Fruit fly (Drosophila melanogaster) whole organism, prepupa: Measurements from ENCODE around the gene CG14857.

Source experiments
- CG16779 ChIP-seq: fragments of 200-800 bp; sonication (Bioruptor generic); optimal IDR thresholded peaks from 3 replicates; lab custom pipeline; 2017; ENCODE audit warnings: missing biosample characterization, mild to moderate bottlenecking, missing genetic modification characterization
- CG6792 ChIP-seq: fragments of 200-800 bp; sonication (Bioruptor generic); optimal IDR thresholded peaks from 3 replicates; lab custom pipeline; 2016; ENCODE audit warnings: missing biosample characterization, missing genetic modification characterization
- Sox102F ChIP-seq: fragments of 200-800 bp; sonication (Bioruptor generic); optimal IDR thresholded peaks from 2 replicates; lab custom pipeline; 2016; ENCODE audit warnings: missing biosample characterization, mild to moderate bottlenecking, missing genetic modification characterization
- dsx ChIP-seq: fragments of 200-800 bp; optimal IDR thresholded peaks from 3 replicates; lab custom pipeline; 2019; ENCODE audit warnings: missing biosample characterization, mild to moderate bottlenecking, missing genetic modification characterization, moderate library complexity; ENCODE audit not compliant: poor library complexity, severe bottlenecking
- spab ChIP-seq: fragments of 200-800 bp; sonication (Bioruptor generic); optimal IDR thresholded peaks from 2 replicates; lab custom pipeline; 2017; ENCODE audit warnings: missing biosample characterization, mild to moderate bottlenecking, missing genetic modification characterization, missing genetic modification reagents
- vri ChIP-seq: fragments of 200-800 bp; sonication (Bioruptor generic); optimal IDR thresholded peaks from 3 replicates; lab custom pipeline; 2016; ENCODE audit warnings: missing biosample characterization, mild to moderate bottlenecking, missing genetic modification characterization

dm6 chr3R:14758331-14758730, 43.2 kb upstream of the CG14857 start:
- TF ChIP-seq CG16779 (no peak), Sox102F (GFP tag; lab: Kevin White, UChicago) (no peak), vri (GFP tag; lab: Kevin White, UChicago) (no peak), dsx (GFP tag; lab: Kevin White, UChicago) (no peak), spab (GFP tag; lab: Kevin White, UChicago) (no peak), CG6792 (no peak)
